Worm (Caenorhabditis elegans): ENCODE results near the gene tbx-39.
A peak's percentile ranks its signal among the peaks of the same experiment; 100 is the strongest.
"Not testable (repeated sequence)": the region's sequence is repeated elsewhere in the genome, so short reads cannot be mapped to it uniquely, and the experiment has no call there.

Gene tbx-39

ce11 chrIV:15300041-15300440 is 23.7 kb upstream of the tbx-39 start:
- TF ChIP-seq pqm-1 (tag; optimal IDR thresholded peaks at IDR 0.05) = no peak
- no peak for TF ChIP-seq ZK546.5 (tag; optimal IDR thresholded peaks at IDR 0.05)
- no peak for TF ChIP-seq mdl-1 (tag; optimal IDR thresholded peaks at IDR 0.05)
- TF ChIP-seq ceh-9 (tag; optimal IDR thresholded peaks at IDR 0.05) = no peak
- TF ChIP-seq unc-62 (GFP tag; optimal IDR thresholded peaks at IDR 0.05) = no peak
- TF ChIP-seq hmg-11 (tag; optimal IDR thresholded peaks at IDR 0.05) = no peak
- TF ChIP-seq elt-1 (tag; optimal IDR thresholded peaks at IDR 0.05) = no peak
- no peak for TF ChIP-seq aly-2 (tag; optimal IDR thresholded peaks at IDR 0.05)
- TF ChIP-seq elt-2 (tag; optimal IDR thresholded peaks at IDR 0.05) = no peak
- TF ChIP-seq lsy-12 (tag; optimal IDR thresholded peaks at IDR 0.05) = no peak
- no peak for TF ChIP-seq pha-4 (tag; optimal IDR thresholded peaks at IDR 0.05)
- no peak for TF ChIP-seq ceh-28 (tag; optimal IDR thresholded peaks at IDR 0.05)
- TF ChIP-seq ztf-4 (tag; optimal IDR thresholded peaks at IDR 0.05) = no peak
- TF ChIP-seq jun-1 (tag; optimal IDR thresholded peaks at IDR 0.05) = no peak
- no peak for TF ChIP-seq ceh-82 (tag; optimal IDR thresholded peaks at IDR 0.05)
- TF ChIP-seq nhr-12 (tag; optimal IDR thresholded peaks at IDR 0.05) = no peak
- TF ChIP-seq fkh-2 (tag; optimal IDR thresholded peaks at IDR 0.05) = no peak
- no peak for TF ChIP-seq mml-1 (tag; optimal IDR thresholded peaks at IDR 0.05)
- TF ChIP-seq nhr-43 (tag; optimal IDR thresholded peaks at IDR 0.05; ENCODE audit: poor library complexity, severe bottlenecking) = no peak

ce11 chrIV:15302151-15302550 is 21.5 kb upstream of the tbx-39 start, which contains the start of gene best-21:
Gene best-21 (plus strand): TSS chrIV:15302451.
- TF ChIP-seq nhr-23 (tag; optimal IDR thresholded peaks at IDR 0.05) (peak; percentile 20), mml-1 (tag; optimal IDR thresholded peaks at IDR 0.05) (no peak), lsy-12 (tag; optimal IDR thresholded peaks at IDR 0.05) (no peak), ceh-28 (tag; optimal IDR thresholded peaks at IDR 0.05) (peak; percentile 9), nhr-77 (tag; optimal IDR thresholded peaks at IDR 0.05) (no peak), egl-5 (tag; optimal IDR thresholded peaks at IDR 0.05) (no peak), elt-2 (tag; optimal IDR thresholded peaks at IDR 0.05) (no peak), pha-4 (tag; optimal IDR thresholded peaks at IDR 0.05) (no peak), hmg-11 (tag; optimal IDR thresholded peaks at IDR 0.05) (no peak)

DNA sequence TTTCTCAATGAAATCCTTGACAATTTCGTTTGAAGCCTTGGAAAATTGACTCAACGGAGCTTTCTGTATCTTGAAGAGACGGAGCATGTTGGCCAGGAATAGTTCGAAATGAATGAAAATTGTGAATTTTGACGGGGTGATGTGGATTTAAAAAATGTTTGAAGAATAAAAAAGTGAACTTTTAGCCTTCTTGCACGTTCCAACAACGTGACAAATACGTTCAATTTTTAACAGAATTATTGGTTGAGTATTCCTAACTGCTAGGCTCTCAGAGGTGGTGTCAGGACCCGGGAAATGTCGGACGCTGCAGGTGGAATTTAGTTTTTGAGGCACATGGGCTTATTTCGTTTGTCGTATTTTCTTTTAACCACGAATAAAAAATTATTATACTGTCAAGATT is 12.1 kb upstream of the tbx-39 start, which contains the start of gene Y73F8A.12:
TSS of gene Y73F8A.12 (minus strand) at position 101 of the 400 bp plus-strand sequence.
- TF ChIP-seq unc-62 (GFP tag; optimal IDR thresholded peaks at IDR 0.05); snpc-4 (tag; optimal IDR thresholded peaks at IDR 0.05); lin-15B (tag; optimal IDR thresholded peaks at IDR 0.05): not testable (repeated sequence)

DNA sequence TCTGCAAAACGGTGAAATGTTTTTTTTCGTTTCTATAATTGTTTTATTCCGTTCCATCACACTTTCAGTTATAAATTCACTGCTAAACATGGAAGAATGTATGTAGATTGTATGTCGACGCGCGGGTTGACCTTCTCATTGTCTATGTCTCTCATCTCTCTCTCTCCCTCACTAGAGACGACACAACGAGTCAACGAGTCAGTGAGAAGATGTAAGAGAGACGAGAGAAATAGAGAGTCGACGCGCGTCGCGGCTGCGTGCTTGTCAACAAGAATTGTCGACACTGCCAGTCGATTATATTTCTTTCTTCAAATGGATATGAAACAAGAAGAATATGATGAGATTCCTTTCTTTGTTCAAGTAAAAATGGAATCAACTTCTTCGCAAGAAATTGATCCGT is 11.7 kb upstream of the tbx-39 start, which contains the start of gene Y73F8A.13:
TSS of gene Y73F8A.13 (plus strand) at position 240 of the 400 bp plus-strand sequence.
- no peak for TF ChIP-seq lin-39 (tag; optimal IDR thresholded peaks at IDR 0.05)
- peak; percentile 71 for TF ChIP-seq pha-4 (tag; optimal IDR thresholded peaks at IDR 0.05)
- TF ChIP-seq pqm-1 (tag; optimal IDR thresholded peaks at IDR 0.05) = no peak

ce11 chrIV:15315502-15315901 is 8.2 kb upstream of the tbx-39 start:
- TF ChIP-seq fos-1 (tag; optimal IDR thresholded peaks at IDR 0.05) (no peak), ama-1 (optimal IDR thresholded peaks at IDR 0.05) (no peak), unc-39 (tag; optimal IDR thresholded peaks at IDR 0.05) (no peak), nhr-28 (tag; optimal IDR thresholded peaks at IDR 0.05) (no peak), lin-39 (tag; optimal IDR thresholded peaks at IDR 0.05) (no peak), skn-1 (tag; optimal IDR thresholded peaks at IDR 0.05) (no peak), aly-2 (tag; optimal IDR thresholded peaks at IDR 0.05) (no peak), ztf-11 (tag; optimal IDR thresholded peaks at IDR 0.05) (no peak), nhr-23 (tag; optimal IDR thresholded peaks at IDR 0.05) (no peak), ceh-28 (tag; optimal IDR thresholded peaks at IDR 0.05) (no peak), fkh-2 (tag; optimal IDR thresholded peaks at IDR 0.05) (no peak), nhr-77 (tag; optimal IDR thresholded peaks at IDR 0.05) (no peak), elt-3 (tag; optimal IDR thresholded peaks at IDR 0.05) (no peak), pqm-1 (tag; optimal IDR thresholded peaks at IDR 0.05) (no peak), ZK546.5 (tag; optimal IDR thresholded peaks at IDR 0.05) (no peak), egl-27 (tag; optimal IDR thresholded peaks at IDR 0.05) (no peak), eor-1 (tag; optimal IDR thresholded peaks at IDR 0.05) (no peak)

Measured in whole organism, L3 larva.